Fruit fly (Drosophila melanogaster): Measurements from ENCODE around the gene Or24a.
A peak's percentile ranks its signal among the peaks of the same experiment; 100 is the strongest.

- no peak for TF ChIP-seq CG14655 (GFP tag; optimal IDR thresholded peaks at IDR 0.05)
- TF ChIP-seq CG17806 (tag; optimal IDR thresholded peaks at IDR 0.05), result peak; percentile 85
These were observed 45.4 kb upstream of the Or24a start for dm6 chr2L:4211335-4211753.

Measured in whole organism, pupa.